Fruit fly (Drosophila melanogaster) whole organism, embryonic: ENCODE measurements around the gene bmm.

Experiments
- CG6683 ChIP-seq: fragments of 200-800 bp; sonication (Bioruptor generic); optimal IDR thresholded peaks from 2 replicates; lab custom pipeline; 2017; ENCODE audit warnings: missing biosample characterization, mild to moderate bottlenecking, missing genetic modification characterization, missing genetic modification reagents
- Fer3 ChIP-seq: fragments of 200-800 bp; sonication (Bioruptor generic); optimal IDR thresholded peaks from 2 replicates; lab custom pipeline; 2018; ENCODE audit warnings: missing biosample characterization, mild to moderate bottlenecking, missing genetic modification characterization, moderate library complexity
- NC2α ChIP-seq: fragments of 200-800 bp; sonication (Bioruptor generic); optimal IDR thresholded peaks from 2 replicates; lab custom pipeline; 2016; ENCODE audit warnings: missing biosample characterization, missing genetic modification characterization
- Sox102F ChIP-seq: fragments of 200-800 bp; sonication (Bioruptor generic); optimal IDR thresholded peaks from 2 replicates; lab custom pipeline; 2018; ENCODE audit warnings: missing biosample characterization, mild to moderate bottlenecking, missing genetic modification characterization, moderate library complexity
- al ChIP-seq: fragments of 200-800 bp; sonication (Bioruptor generic); IDR thresholded peaks from 2 replicates; pipeline ENCODE4 v1.3.6; 2022; ENCODE audit warnings: missing biosample characterization, missing genetic modification characterization
- ap ChIP-seq: fragments of 200-800 bp; sonication (Bioruptor generic); IDR thresholded peaks from 2 replicates; pipeline ENCODE4 v1.3.6; 2022; ENCODE audit warnings: missing biosample characterization, missing genetic modification characterization

DNA sequence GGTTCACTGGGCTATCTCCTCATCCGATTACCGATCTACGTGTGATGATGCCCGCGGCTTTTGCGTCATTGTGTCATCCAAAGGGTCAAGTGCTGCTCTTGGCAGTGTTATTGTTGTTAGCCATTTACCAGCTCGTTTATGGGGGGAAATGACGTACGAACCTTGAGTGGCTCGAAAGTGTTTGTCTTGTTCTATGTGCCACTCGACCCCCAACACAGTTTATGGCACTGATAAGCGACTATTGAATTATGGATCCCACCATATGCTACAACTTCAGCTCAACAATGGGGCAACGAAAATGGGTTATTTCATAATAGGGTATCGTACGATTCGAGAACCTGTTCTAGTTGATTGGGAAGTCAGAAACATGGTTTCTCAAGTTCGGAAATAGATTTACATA is 6.9 kb downstream of the bmm start:
- TF ChIP-seq NC2α (no peak), Sox102F (no peak), CG6683 (no peak), al (GFP tag; lab: Robert Waterston, UW) (no peak), ap (GFP tag; lab: Robert Waterston, UW) (no peak), Fer3 (no peak)
